Fruit fly (Drosophila melanogaster): ENCODE results near the gene Ero1L.

DNA sequence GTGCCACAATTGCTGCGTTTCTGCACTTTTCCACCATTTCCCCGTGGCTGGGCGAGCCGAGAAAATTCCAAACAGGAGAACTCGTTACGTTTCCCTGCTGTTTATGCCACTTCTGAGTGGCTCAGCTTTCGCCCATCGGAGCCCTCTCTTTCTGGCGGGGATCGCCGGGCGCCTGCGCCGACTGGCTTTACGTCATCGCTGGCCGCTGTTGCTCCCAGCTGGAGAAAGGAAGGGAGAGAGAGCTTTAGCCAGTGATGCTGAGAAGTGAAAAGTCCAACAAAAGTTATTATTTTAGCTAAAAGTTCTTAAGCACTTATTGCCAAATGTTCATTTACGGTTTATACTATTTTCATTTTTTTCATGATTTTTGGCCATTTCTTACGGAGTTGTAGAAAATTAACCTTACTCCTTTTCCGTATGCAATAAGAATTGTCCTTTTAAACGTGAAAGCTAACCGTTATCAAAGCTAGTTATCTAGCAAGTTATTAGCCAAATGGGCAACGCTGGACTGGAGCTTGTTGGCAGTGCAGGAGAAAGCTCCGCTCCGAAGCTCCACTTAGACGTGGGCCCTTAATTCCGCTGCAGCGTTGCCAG is 17.8 kb downstream of the Ero1L start, which contains the start of the genes Teh2 and tipE:
- TF ChIP-seq CG8478 (optimal IDR thresholded peaks at IDR 0.05) (no peak), CTCF (optimal IDR thresholded peaks at IDR 0.05) (no peak)

Measured in S2 (cell line).